Worm (Caenorhabditis elegans): ENCODE results near the gene C37C3.9.

C37C3.9 gene

ce11 chrV:7861792-7862191 lies 7.3 kb upstream of the C37C3.9 start, which contains the start of gene C37C3.17:
Gene C37C3.17, minus strand, starts transcription at chrV:7861892.
- no peak for TF ChIP-seq grh-1 (GFP tag; IDR thresholded peaks at IDR 0.05)
- no peak for TF ChIP-seq zag-1 (tag; optimal IDR thresholded peaks at IDR 0.05)
- no peak for TF ChIP-seq aha-1 (tag; optimal IDR thresholded peaks at IDR 0.05)
- no peak for TF ChIP-seq snu-23 (GFP tag; optimal IDR thresholded peaks at IDR 0.05)

- no peak for TF ChIP-seq grh-1 (GFP tag; IDR thresholded peaks at IDR 0.05)
- TF ChIP-seq lsy-2 (tag; optimal IDR thresholded peaks at IDR 0.05), result peak in 1 of 2 experiments; percentile 26
- TF ChIP-seq efl-1 (optimal IDR thresholded peaks at IDR 0.05), result peak in 1 of 2 experiments; percentile 13
- TF ChIP-seq efl-1 (GFP tag; optimal IDR thresholded peaks at IDR 0.05 in 1 of 2), result no peak
- TF ChIP-seq F16B12.6 (tag; optimal IDR thresholded peaks at IDR 0.05), result no peak
- TF ChIP-seq egl-13 (tag; optimal IDR thresholded peaks at IDR 0.05), result no peak
- peak; percentile 47 for TF ChIP-seq ama-1 (optimal IDR thresholded peaks at IDR 0.05)
Observed at ce11 chrV:7857931-7858330, 3.4 kb upstream of the C37C3.9 start, which contains the start of gene C37C3.1. Gene C37C3.1, plus strand, starts transcription at chrV:7857963.

- TF ChIP-seq efl-1 (optimal IDR thresholded peaks at IDR 0.05), result no peak
- peak in 1 of 2 experiments; percentile 63 for TF ChIP-seq efl-1 (GFP tag; optimal IDR thresholded peaks at IDR 0.05 in 1 of 2)
- TF ChIP-seq elt-2 (tag; optimal IDR thresholded peaks at IDR 0.05), result no peak
- no peak for TF ChIP-seq lin-13 (GFP tag; optimal IDR thresholded peaks at IDR 0.05)
Observed at ce11 chrV:7856641-7857040, 2.1 kb upstream of the C37C3.9 start.

ce11 chrV:7855382-7855994 lies 988 bp upstream of the C37C3.9 start, which contains the start of gene C37C3.2:
Gene C37C3.2, plus strand, starts transcription at chrV:7855944.
- TF ChIP-seq nhr-90 (tag; optimal IDR thresholded peaks at IDR 0.05; ENCODE audit: poor library complexity) (no peak), efl-1 (optimal IDR thresholded peaks at IDR 0.05) (no peak), efl-1 (GFP tag; optimal IDR thresholded peaks at IDR 0.05 in 1 of 2) (no peak), nhr-85 (tag) (peak; percentile 39), lin-35 (GFP tag; optimal IDR thresholded peaks at IDR 0.05) (peak in 1 of 2 experiments; percentile 38), isw-1 (GFP tag; IDR thresholded peaks at IDR 0.05) (no peak)

- TF ChIP-seq efl-1 (optimal IDR thresholded peaks at IDR 0.05), result no peak
- TF ChIP-seq efl-1 (GFP tag; optimal IDR thresholded peaks at IDR 0.05 in 1 of 2), result peak in 1 of 2 experiments; percentile 12
- TF ChIP-seq nhr-20 (tag; optimal IDR thresholded peaks at IDR 0.05), result no peak
- TF ChIP-seq tbx-2 (tag; optimal IDR thresholded peaks at IDR 0.05), result no peak
- peak in 1 of 3 experiments; percentile 13 for TF ChIP-seq dpl-1 (GFP tag; optimal IDR thresholded peaks at IDR 0.05)
- TF ChIP-seq lin-35 (GFP tag; optimal IDR thresholded peaks at IDR 0.05), result peak in 1 of 2 experiments; percentile 30
- TF ChIP-seq isw-1 (GFP tag; IDR thresholded peaks at IDR 0.05), result no peak
- no peak for TF ChIP-seq unc-130 (tag; optimal IDR thresholded peaks at IDR 0.05)
- TF ChIP-seq rnt-1 (tag; optimal IDR thresholded peaks at IDR 0.05), result no peak
Observed at ce11 chrV:7853900-7854299, 600 bp downstream of the C37C3.9 start.

ce11 chrV:7852078-7852477 lies 2.4 kb downstream of the C37C3.9 start:
- TF ChIP-seq mab-9 (GFP tag; IDR thresholded peaks at IDR 0.05) (no peak), lin-39 (tag; optimal IDR thresholded peaks at IDR 0.05) (no peak), ceh-8 (GFP tag; optimal IDR thresholded peaks at IDR 0.05) (no peak), ets-5 (GFP tag; IDR thresholded peaks at IDR 0.05) (no peak), nhr-77 (tag; optimal IDR thresholded peaks at IDR 0.05) (no peak)

ce11 chrV:7848251-7848650 lies 6.2 kb downstream of the C37C3.9 start:
- TF ChIP-seq grh-1 (GFP tag; IDR thresholded peaks at IDR 0.05) (no peak), alr-1 (tag; optimal IDR thresholded peaks at IDR 0.05; ENCODE audit: borderline replicate concordance) (no peak), ceh-90 (tag; optimal IDR thresholded peaks at IDR 0.05) (no peak), blmp-1 (tag; optimal IDR thresholded peaks at IDR 0.05) (peak; percentile 77), egl-13 (tag; optimal IDR thresholded peaks at IDR 0.05) (no peak), unc-62 (GFP tag; optimal IDR thresholded peaks at IDR 0.05) (no peak), mep-1 (tag; optimal IDR thresholded peaks at IDR 0.05) (peak; percentile 48), ztf-4 (tag; optimal IDR thresholded peaks at IDR 0.05) (no peak), dsc-1 (tag; optimal IDR thresholded peaks at IDR 0.05) (no peak), lin-39 (tag; optimal IDR thresholded peaks at IDR 0.05) (no peak), sup-37 (GFP tag; optimal IDR thresholded peaks at IDR 0.05) (no peak), C04F5.9 (tag; optimal IDR thresholded peaks at IDR 0.05) (no peak), nhr-85 (tag) (peak; percentile 12), irx-1 (tag; optimal IDR thresholded peaks at IDR 0.05) (no peak), nhr-19 (GFP tag; conservative IDR thresholded peaks at IDR 0.05) (no peak), mab-9 (GFP tag; IDR thresholded peaks at IDR 0.05) (no peak), lin-13 (GFP tag; optimal IDR thresholded peaks at IDR 0.05) (no peak), mdl-1 (tag; optimal IDR thresholded peaks at IDR 0.05) (peak in 1 of 2 experiments; percentile 69), ama-1 (optimal IDR thresholded peaks at IDR 0.05) (no peak), swsn-7 (tag; optimal IDR thresholded peaks at IDR 0.05) (no peak), nhr-71 (tag; optimal IDR thresholded peaks at IDR 0.05) (peak; percentile 9)
